Worm (Caenorhabditis elegans) whole organism, L4 larva: ENCODE results near the gene ZK355.8.

Experiments used
- R02D3.7 ChIP-seq: fragments of 150-350 bp; sonication (generic microtip); optimal IDR thresholded peaks from 3 replicates; lab custom pipeline; 2014; ENCODE audit warnings: missing biosample characterization, missing genetic modification characterization
- mdl-1 ChIP-seq, 2 experiments: fragments of 150-350 bp in 1 of 2; sonication (generic microtip) in 1 of 2; optimal IDR thresholded peaks; 2 replicates each; lab custom pipeline; 2014 to 2017; ENCODE audit warnings: missing biosample characterization in 2 of 2, missing genetic modification characterization in 2 of 2
- nhr-42 ChIP-seq: fragments of 200-800 bp; sonication (Bioruptor generic); IDR thresholded peaks from 2 replicates; pipeline ENCODE4 v1.3.6; 2022; ENCODE audit warnings: missing genetic modification characterization, missing compliant biosample characterization
- snpc-1.2 ChIP-seq: fragments of 200-800 bp; sonication (Bioruptor generic); IDR thresholded peaks from 2 replicates; pipeline ENCODE4 v1.3.6; 2022; ENCODE audit warnings: missing genetic modification reagents, missing genetic modification characterization, missing compliant biosample characterization
- zag-1 ChIP-seq: fragments of 150-350 bp; optimal IDR thresholded peaks from 2 replicates; lab custom pipeline; 2014; ENCODE audit warnings: missing biosample characterization, missing genetic modification characterization

ce11 chrII:2967064-2967463 lies 39.5 kb downstream of the ZK355.8 start:
- TF ChIP-seq nhr-42 (GFP tag; lab: Robert Waterston, UW) (no peak), R02D3.7 (tag; lab: Kevin White, UChicago) (no peak), snpc-1.2 (GFP tag; lab: Robert Waterston, UW) (no peak), mdl-1 (tag; optimal IDR thresholded peaks at IDR 0.05; lab: Kevin White, UChicago) (no peak), zag-1 (tag; lab: Kevin White, UChicago) (no peak)
